Fruit fly (Drosophila melanogaster) whole organism: Measurements from ENCODE around the gene Drsl1.

Experiments
- CG8478 ChIP-seq: fragments of >200 bp; optimal IDR thresholded peaks from 2 replicates; lab custom pipeline; 2018; ENCODE audit warnings: inconsistent platforms
- Dll ChIP-seq: fragments of >200 bp; optimal IDR thresholded peaks from 2 replicates; lab custom pipeline; 2017
- EcR ChIP-seq, 2 experiments: fragments of >200 bp; optimal IDR thresholded peaks; 2 replicates each; lab custom pipeline; 2017; ENCODE audit warnings: missing biosample characterization in 2 of 2, missing genetic modification characterization in 2 of 2, missing genetic modification reagents in 2 of 2
- pan ChIP-seq: fragments of >200 bp; optimal IDR thresholded peaks from 2 replicates; lab custom pipeline; 2017
- psq ChIP-seq: fragments of >200 bp; optimal IDR thresholded peaks from 2 replicates; lab custom pipeline; 2017
- usp ChIP-seq: fragments of >200 bp; optimal IDR thresholded peaks from 2 replicates; lab custom pipeline; 2017; ENCODE audit warnings: missing biosample characterization, missing genetic modification characterization, mixed read lengths

The Drsl1 gene

dm6 chr3L:3369256-3369655 lies 33.7 kb upstream of the Drsl1 start, which contains the start of gene Drs:
Gene Drs (plus strand): TSS chr3L:3369556.
- TF ChIP-seq usp (GFP tag; lab: Kevin White, UChicago) (no peak), psq (no peak), pan (lab: Kevin White, UChicago) (no peak), EcR (GFP tag; optimal IDR thresholded peaks at IDR 0.05; lab: Kevin White, UChicago) (no peak), Dll (lab: Kevin White, UChicago) (no peak), CG8478 (lab: Kevin White, UChicago) (no peak)

dm6 chr3L:3353297-3353696 lies 17.7 kb upstream of the Drsl1 start:
- TF ChIP-seq pan (lab: Kevin White, UChicago), result no peak
- no peak for TF ChIP-seq CG8478 (lab: Kevin White, UChicago)
- no peak for TF ChIP-seq psq
- TF ChIP-seq Dll (lab: Kevin White, UChicago), result no peak
- no peak for TF ChIP-seq EcR (GFP tag; optimal IDR thresholded peaks at IDR 0.05; lab: Kevin White, UChicago)
- TF ChIP-seq usp (GFP tag; lab: Kevin White, UChicago), result no peak

dm6 chr3L:3352516-3352915 lies 16.9 kb upstream of the Drsl1 start:
- TF ChIP-seq pan (lab: Kevin White, UChicago) (no peak), EcR (GFP tag; optimal IDR thresholded peaks at IDR 0.05; lab: Kevin White, UChicago) (no peak), Dll (lab: Kevin White, UChicago) (no peak), usp (GFP tag; lab: Kevin White, UChicago) (no peak)

dm6 chr3L:3351814-3352359 lies 16.3 kb upstream of the Drsl1 start:
- TF ChIP-seq EcR (GFP tag; optimal IDR thresholded peaks at IDR 0.05; lab: Kevin White, UChicago), result no peak
- TF ChIP-seq Dll (lab: Kevin White, UChicago), result no peak
- no peak for TF ChIP-seq psq
- no peak for TF ChIP-seq usp (GFP tag; lab: Kevin White, UChicago)
- no peak for TF ChIP-seq pan (lab: Kevin White, UChicago)
- no peak for TF ChIP-seq CG8478 (lab: Kevin White, UChicago)

- no peak for TF ChIP-seq CG8478 (lab: Kevin White, UChicago)
Measured at dm6 chr3L:3350572-3351343, 15.2 kb upstream of the Drsl1 start.

dm6 chr3L:3349825-3350123 lies 14.2 kb upstream of the Drsl1 start:
- no peak for TF ChIP-seq usp (GFP tag; lab: Kevin White, UChicago)
- TF ChIP-seq CG8478 (lab: Kevin White, UChicago), result no peak
- TF ChIP-seq Dll (lab: Kevin White, UChicago), result no peak
- TF ChIP-seq pan (lab: Kevin White, UChicago), result no peak
- no peak for TF ChIP-seq EcR (GFP tag; optimal IDR thresholded peaks at IDR 0.05; lab: Kevin White, UChicago)
- TF ChIP-seq psq, result no peak

dm6 chr3L:3348956-3349824 lies 13.6 kb upstream of the Drsl1 start:
- TF ChIP-seq CG8478 (lab: Kevin White, UChicago), result no peak
- TF ChIP-seq usp (GFP tag; lab: Kevin White, UChicago), result no peak
- no peak for TF ChIP-seq Dll (lab: Kevin White, UChicago)
- no peak for TF ChIP-seq pan (lab: Kevin White, UChicago)
- TF ChIP-seq EcR (GFP tag; optimal IDR thresholded peaks at IDR 0.05; lab: Kevin White, UChicago), result no peak
- no peak for TF ChIP-seq psq

dm6 chr3L:3346294-3346693 lies 10.7 kb upstream of the Drsl1 start:
- TF ChIP-seq CG8478 (lab: Kevin White, UChicago), result no peak
- TF ChIP-seq Dll (lab: Kevin White, UChicago), result no peak
- no peak for TF ChIP-seq psq
- TF ChIP-seq usp (GFP tag; lab: Kevin White, UChicago), result no peak
- no peak for TF ChIP-seq EcR (GFP tag; optimal IDR thresholded peaks at IDR 0.05; lab: Kevin White, UChicago)
- no peak for TF ChIP-seq pan (lab: Kevin White, UChicago)

dm6 chr3L:3344528-3344927 lies 8.9 kb upstream of the Drsl1 start:
- no peak for TF ChIP-seq EcR (GFP tag; optimal IDR thresholded peaks at IDR 0.05; lab: Kevin White, UChicago)
- no peak for TF ChIP-seq pan (lab: Kevin White, UChicago)
- TF ChIP-seq Dll (lab: Kevin White, UChicago), result no peak
- TF ChIP-seq psq, result no peak
- no peak for TF ChIP-seq CG8478 (lab: Kevin White, UChicago)
- no peak for TF ChIP-seq usp (GFP tag; lab: Kevin White, UChicago)

dm6 chr3L:3343260-3343659 lies 7.7 kb upstream of the Drsl1 start:
- no peak for TF ChIP-seq Dll (lab: Kevin White, UChicago)
- no peak for TF ChIP-seq psq
- TF ChIP-seq pan (lab: Kevin White, UChicago), result no peak
- TF ChIP-seq CG8478 (lab: Kevin White, UChicago), result no peak
- TF ChIP-seq EcR (GFP tag; optimal IDR thresholded peaks at IDR 0.05; lab: Kevin White, UChicago), result no peak

- TF ChIP-seq pan (lab: Kevin White, UChicago), result peak; percentile 82
- TF ChIP-seq Dll (lab: Kevin White, UChicago), result no peak
Measured at dm6 chr3L:3342307-3342940, 6.8 kb upstream of the Drsl1 start.
